Worm (Caenorhabditis elegans): Measurements from ENCODE around the gene srz-9.

ce11 chrIII:1284584-1285046 lies 20.8 kb downstream of the srz-9 start, which contains the start of gene fbxa-37:
- TF ChIP-seq nhr-232 (tag; optimal IDR thresholded peaks at IDR 0.05) = no peak
- TF ChIP-seq fkh-10 (GFP tag; optimal IDR thresholded peaks at IDR 0.05) = no peak
- TF ChIP-seq zip-5 (tag; optimal IDR thresholded peaks at IDR 0.05) = no peak
- no peak for TF ChIP-seq sox-4 (tag; optimal IDR thresholded peaks at IDR 0.05)
- no peak for TF ChIP-seq K02D7.2 (tag; optimal IDR thresholded peaks at IDR 0.05)
- TF ChIP-seq elt-4 (tag; optimal IDR thresholded peaks at IDR 0.05) = no peak
- no peak for TF ChIP-seq pha-2 (tag; optimal IDR thresholded peaks at IDR 0.05)
- TF ChIP-seq C38D4.7 (GFP tag; optimal IDR thresholded peaks at IDR 0.05) = no peak
- TF ChIP-seq mec-3 (tag; optimal IDR thresholded peaks at IDR 0.05; ENCODE audit: borderline replicate concordance) = no peak
- TF ChIP-seq ama-1 (optimal IDR thresholded peaks at IDR 0.05) = no peak
- TF ChIP-seq eyg-1 (tag; optimal IDR thresholded peaks at IDR 0.05) = no peak
- no peak for TF ChIP-seq K09A11.1 (tag; optimal IDR thresholded peaks at IDR 0.05; ENCODE audit: insufficient read depth)
- TF ChIP-seq tbx-2 (tag; optimal IDR thresholded peaks at IDR 0.05) = no peak
- no peak for TF ChIP-seq lin-11 (tag; optimal IDR thresholded peaks at IDR 0.05)

Data from whole organism, late embryonic.